Fruit fly (Drosophila melanogaster) whole organism: ENCODE results near the gene Frq1.

ENCODE experiments used
- CG8478 ChIP-seq: fragments of >200 bp; optimal IDR thresholded peaks from 2 replicates; lab custom pipeline; 2018; ENCODE audit warnings: inconsistent platforms
- Dll ChIP-seq: fragments of >200 bp; optimal IDR thresholded peaks from 2 replicates; lab custom pipeline; 2017
- EcR ChIP-seq, 2 experiments: fragments of >200 bp; optimal IDR thresholded peaks; 2 replicates each; lab custom pipeline; 2017; ENCODE audit warnings: missing biosample characterization in 2 of 2, missing genetic modification characterization in 2 of 2, missing genetic modification reagents in 2 of 2
- pan ChIP-seq: fragments of >200 bp; optimal IDR thresholded peaks from 2 replicates; lab custom pipeline; 2017
- psq ChIP-seq: fragments of >200 bp; optimal IDR thresholded peaks from 2 replicates; lab custom pipeline; 2017
- usp ChIP-seq: fragments of >200 bp; optimal IDR thresholded peaks from 2 replicates; lab custom pipeline; 2017; ENCODE audit warnings: missing biosample characterization, missing genetic modification characterization, mixed read lengths

Frq1 gene

DNA sequence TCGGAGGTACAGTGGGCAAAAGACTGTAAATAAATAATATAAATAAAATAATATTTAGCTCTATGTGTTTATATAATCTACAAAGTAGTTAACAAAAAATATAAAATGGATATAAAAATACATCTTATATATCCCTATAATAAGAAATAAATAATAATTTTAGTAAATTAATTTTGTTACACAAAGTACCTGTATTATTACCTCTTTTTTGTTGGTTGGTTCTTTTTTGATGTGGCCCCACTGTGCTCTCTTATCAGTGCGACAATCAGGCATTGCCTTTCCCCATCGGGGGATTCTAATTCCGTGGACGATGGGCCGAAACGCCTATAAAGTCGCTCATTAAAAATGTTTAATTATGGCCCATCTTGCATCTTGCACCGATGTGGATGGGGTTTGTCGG is 52.4 kb downstream of the Frq1 start:
- TF ChIP-seq CG8478 (lab: Kevin White, UChicago) (no peak), pan (lab: Kevin White, UChicago) (no peak), Dll (no peak), EcR (GFP tag; optimal IDR thresholded peaks at IDR 0.05; lab: Kevin White, UChicago) (no peak), psq (lab: Kevin White, UChicago) (no peak)

DNA sequence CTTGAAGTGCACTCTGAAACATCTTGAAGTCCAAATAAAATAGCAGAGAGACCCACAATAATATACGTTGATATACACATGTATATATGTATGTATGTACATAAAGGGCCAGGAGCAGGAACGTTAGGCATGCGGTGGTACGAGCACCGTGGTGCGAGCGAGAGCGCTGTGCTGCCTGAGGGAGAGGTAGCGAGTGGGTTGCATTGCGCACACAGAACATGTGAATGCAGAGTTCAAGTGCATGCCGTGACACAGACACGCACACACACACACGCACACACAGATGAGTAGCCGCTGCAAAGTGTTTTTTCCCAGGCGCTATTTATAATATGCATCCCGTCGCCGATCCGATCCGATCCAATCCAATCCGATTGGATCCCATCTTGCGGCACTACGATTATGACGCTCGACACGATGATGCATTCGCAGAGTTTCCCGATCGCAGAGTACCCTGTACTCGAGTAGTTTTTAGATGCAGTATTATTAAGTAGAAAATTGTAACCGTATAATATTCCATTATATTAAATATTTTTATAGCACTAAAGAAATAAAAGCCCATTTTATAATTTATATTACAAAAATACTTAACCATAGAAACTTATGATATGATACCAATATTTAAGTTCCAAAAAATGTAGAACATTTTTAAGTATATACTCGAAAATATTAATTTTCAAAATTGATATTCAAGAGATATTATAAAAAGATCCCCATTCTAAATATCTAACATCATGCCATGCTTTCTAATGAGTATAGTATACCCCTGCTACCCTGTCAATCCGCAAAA is 53.1 kb downstream of the Frq1 start:
- TF ChIP-seq pan (lab: Kevin White, UChicago) (no peak), Dll (no peak), EcR (GFP tag; optimal IDR thresholded peaks at IDR 0.05; lab: Kevin White, UChicago) (no peak), usp (GFP tag; lab: Kevin White, UChicago) (no peak), psq (lab: Kevin White, UChicago) (no peak), CG8478 (lab: Kevin White, UChicago) (no peak)

DNA sequence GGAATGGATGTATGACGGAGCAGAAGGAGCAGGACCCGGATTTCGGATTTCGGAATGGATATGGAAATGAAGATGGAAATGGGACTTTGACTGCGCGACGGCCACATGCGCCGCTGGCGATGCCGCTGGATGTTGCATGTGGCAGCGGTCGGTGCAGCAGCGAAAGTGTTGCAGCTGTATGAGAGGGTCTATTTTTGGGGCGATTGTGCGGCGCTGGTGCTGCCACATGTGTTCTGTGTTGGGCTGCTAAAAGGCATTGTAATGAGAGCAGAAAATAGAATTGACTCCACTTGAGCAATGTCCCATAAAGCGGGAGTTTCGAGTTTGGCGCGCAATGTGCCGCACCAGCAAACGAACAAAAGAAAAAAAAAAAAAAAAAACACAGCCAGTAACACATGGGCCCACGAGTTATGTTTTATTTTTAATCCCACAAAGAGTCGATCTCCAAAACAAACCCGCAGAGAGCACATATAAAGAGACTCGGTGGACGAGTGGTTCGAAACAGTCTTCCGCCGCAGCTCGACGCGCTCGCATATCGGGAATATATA is 53.8 kb downstream of the Frq1 start, which contains the start of gene Him:
Him (plus strand) TSS at position 498 of the 548 bp plus-strand sequence.
- no peak for TF ChIP-seq EcR (GFP tag; optimal IDR thresholded peaks at IDR 0.05; lab: Kevin White, UChicago)
- TF ChIP-seq Dll, result no peak
- no peak for TF ChIP-seq usp (GFP tag; lab: Kevin White, UChicago)
- no peak for TF ChIP-seq pan (lab: Kevin White, UChicago)
- no peak for TF ChIP-seq psq (lab: Kevin White, UChicago)
- TF ChIP-seq CG8478 (lab: Kevin White, UChicago), result no peak
